Fruit fly (Drosophila melanogaster) whole organism, embryonic: ENCODE data around the gene CG7298.

ENCODE experiments used
- Adf1 ChIP-seq: fragments of 200-800 bp; sonication (Bioruptor generic); IDR thresholded peaks from 2 replicates; pipeline ENCODE4 v1.3.6; 2022; ENCODE audit warnings: missing biosample characterization, missing genetic modification characterization
- Atf3 ChIP-seq: fragments of 200-800 bp; sonication (Bioruptor generic); optimal IDR thresholded peaks from 3 replicates; lab custom pipeline; 2016; ENCODE audit warnings: missing biosample characterization, missing genetic modification characterization
- Atf6 ChIP-seq: fragments of 200-800 bp; sonication (Bioruptor generic); IDR thresholded peaks from 2 replicates; pipeline ENCODE4 v1.3.6; 2022; ENCODE audit warnings: missing biosample characterization, missing genetic modification characterization
- CG12236 ChIP-seq: fragments of 200-800 bp; sonication (Bioruptor generic); optimal IDR thresholded peaks from 2 replicates; lab custom pipeline; 2016; ENCODE audit warnings: missing biosample characterization, missing genetic modification characterization
- CG12769 ChIP-seq: fragments of 200-800 bp; sonication (Bioruptor generic); optimal IDR thresholded peaks from 2 replicates; lab custom pipeline; 2019; ENCODE audit warnings: missing biosample characterization, mild to moderate bottlenecking, missing genetic modification characterization, moderate library complexity
- CG13296 ChIP-seq: fragments of 200-800 bp; sonication (Bioruptor generic); optimal IDR thresholded peaks from 3 replicates; lab custom pipeline; 2018; ENCODE audit warnings: missing biosample characterization, mild to moderate bottlenecking, missing genetic modification characterization
- CG15011 ChIP-seq: fragments of 200-800 bp; sonication (Bioruptor generic); optimal IDR thresholded peaks from 3 replicates; lab custom pipeline; 2018; ENCODE audit warnings: missing biosample characterization, mild to moderate bottlenecking, missing genetic modification characterization
- CG16779 ChIP-seq: fragments of 200-800 bp; sonication (Bioruptor generic); IDR thresholded peaks from 2 replicates; pipeline ENCODE4 v1.3.6; 2022; ENCODE audit warnings: missing biosample characterization, missing genetic modification characterization
- CG1792 ChIP-seq: fragments of 200-800 bp; sonication (Bioruptor generic); optimal IDR thresholded peaks from 2 replicates; lab custom pipeline; 2016; ENCODE audit warnings: missing biosample characterization, missing genetic modification characterization
- CG31224 ChIP-seq: fragments of 200-800 bp; sonication (Bioruptor generic); IDR thresholded peaks from 2 replicates; pipeline ENCODE4 v1.3.6; 2022; ENCODE audit warnings: missing biosample characterization, missing genetic modification characterization
- CG32772 ChIP-seq: fragments of 200-800 bp; sonication (Bioruptor generic); IDR thresholded peaks from 2 replicates; pipeline ENCODE4 v1.3.6; 2022; ENCODE audit warnings: missing biosample characterization, missing genetic modification characterization
- CG33557 ChIP-seq: fragments of 200-800 bp; sonication (Bioruptor generic); optimal IDR thresholded peaks from 2 replicates; lab custom pipeline; 2019; ENCODE audit warnings: missing biosample characterization, mild to moderate bottlenecking, missing genetic modification characterization, moderate library complexity
- CG4820 ChIP-seq: fragments of 200-800 bp; sonication (Bioruptor generic); optimal IDR thresholded peaks from 3 replicates; lab custom pipeline; 2016; ENCODE audit warnings: missing biosample characterization, missing genetic modification characterization
- CG5180 ChIP-seq: fragments of 200-800 bp; sonication (Bioruptor generic); optimal IDR thresholded peaks from 3 replicates; lab custom pipeline; 2017; ENCODE audit warnings: missing biosample characterization, missing genetic modification characterization, mild to moderate bottlenecking, moderate library complexity, missing genetic modification reagents
- CG6175 ChIP-seq: fragments of 200-800 bp; sonication (Bioruptor generic); IDR thresholded peaks from 3 replicates; pipeline ENCODE4 v1.3.6; 2022; ENCODE audit warnings: missing biosample characterization, missing genetic modification characterization
- CG7839 ChIP-seq: fragments of 200-800 bp; sonication (Bioruptor generic); optimal IDR thresholded peaks from 3 replicates; lab custom pipeline; 2018; ENCODE audit warnings: missing biosample characterization, mild to moderate bottlenecking, missing genetic modification characterization, moderate library complexity
- CG8089 ChIP-seq: fragments of 200-800 bp; sonication (Bioruptor generic); optimal IDR thresholded peaks from 3 replicates; lab custom pipeline; 2016; ENCODE audit warnings: missing biosample characterization, missing genetic modification characterization
- Camta ChIP-seq: fragments of 200-800 bp; sonication (Bioruptor generic); optimal IDR thresholded peaks from 2 replicates; lab custom pipeline; 2016; ENCODE audit warnings: missing biosample characterization, missing genetic modification characterization
- CkIIα-i1 ChIP-seq: fragments of 200-800 bp; sonication (Bioruptor generic); IDR thresholded peaks from 2 replicates; pipeline ENCODE4 v1.3.6; 2022; ENCODE audit warnings: missing biosample characterization, missing genetic modification characterization
- D19A ChIP-seq: fragments of 200-800 bp; optimal IDR thresholded peaks from 3 replicates; lab custom pipeline; 2019; ENCODE audit warnings: missing biosample characterization, mild to moderate bottlenecking, missing genetic modification characterization, moderate library complexity
- Dad ChIP-seq: fragments of 200-800 bp; sonication (Bioruptor generic); optimal IDR thresholded peaks from 3 replicates; lab custom pipeline; 2016; ENCODE audit warnings: missing biosample characterization, missing genetic modification characterization
- ERR ChIP-seq: fragments of 200-800 bp; sonication (Bioruptor generic); optimal IDR thresholded peaks from 2 replicates; lab custom pipeline; 2016; ENCODE audit warnings: missing biosample characterization, missing genetic modification characterization
- Ets65A ChIP-seq: fragments of 200-800 bp; sonication (Bioruptor generic); peaks from one replicate; lab custom pipeline; 2016; ENCODE audit warnings: missing biosample characterization, missing genetic modification characterization
- Gsc ChIP-seq: fragments of 200-800 bp; sonication (Bioruptor generic); IDR thresholded peaks from 2 replicates; pipeline ENCODE4 v1.3.6; 2022; ENCODE audit warnings: missing biosample characterization, missing genetic modification characterization
- H2.0 ChIP-seq: fragments of 200-800 bp; sonication (Bioruptor generic); IDR thresholded peaks from 2 replicates; pipeline ENCODE4 v1.3.6; 2022; ENCODE audit warnings: missing biosample characterization, missing genetic modification characterization
- HmgZ ChIP-seq: fragments of 200-800 bp; sonication (Bioruptor generic); optimal IDR thresholded peaks from 2 replicates; lab custom pipeline; 2018; ENCODE audit warnings: missing biosample characterization, mild to moderate bottlenecking, missing genetic modification characterization
- Hr51 ChIP-seq, 2 experiments: fragments of 200-800 bp; sonication (Bioruptor generic); optimal IDR thresholded peaks; 2 replicates in 1 of 2; 3 replicates in 1 of 2; lab custom pipeline; 2016 to 2018; ENCODE audit warnings: missing biosample characterization in 2 of 2, missing genetic modification characterization in 2 of 2, mild to moderate bottlenecking in 1 of 2, moderate library complexity in 1 of 2
- Kr ChIP-seq: fragments of 200-800 bp; sonication (Bioruptor generic); optimal IDR thresholded peaks from 2 replicates; lab custom pipeline; 2017; ENCODE audit warnings: missing biosample characterization, mild to moderate bottlenecking, missing genetic modification characterization
- Med ChIP-seq: fragments of 200-800 bp; sonication (Bioruptor generic); peaks from one replicate; lab custom pipeline; 2016; ENCODE audit warnings: missing biosample characterization, missing genetic modification characterization, mild to moderate bottlenecking, inconsistent platforms, moderate library complexity
- Meics ChIP-seq: fragments of 200-800 bp; sonication (Bioruptor generic); optimal IDR thresholded peaks from 2 replicates; lab custom pipeline; 2017; ENCODE audit warnings: missing biosample characterization, mild to moderate bottlenecking, missing genetic modification characterization
- Ssrp ChIP-seq: fragments of 200-800 bp; sonication (Bioruptor generic); optimal IDR thresholded peaks from 2 replicates; lab custom pipeline; 2018; ENCODE audit warnings: missing biosample characterization, mild to moderate bottlenecking, missing genetic modification characterization, moderate library complexity
- ap ChIP-seq: fragments of 200-800 bp; sonication (Bioruptor generic); IDR thresholded peaks from 2 replicates; pipeline ENCODE4 v1.3.6; 2022; ENCODE audit warnings: missing biosample characterization, missing genetic modification characterization
- ase ChIP-seq: fragments of 200-800 bp; sonication (Bioruptor generic); IDR thresholded peaks from 3 replicates; pipeline ENCODE4 v1.3.6; 2022; ENCODE audit warnings: missing biosample characterization, missing genetic modification characterization
- bab2 ChIP-seq: fragments of 200-800 bp; sonication (Bioruptor generic); optimal IDR thresholded peaks from 2 replicates; lab custom pipeline; 2016; ENCODE audit warnings: missing biosample characterization, missing genetic modification characterization
- da ChIP-seq: fragments of 200-800 bp; sonication (Bioruptor generic); optimal IDR thresholded peaks from 2 replicates; lab custom pipeline; 2016; ENCODE audit warnings: missing biosample characterization, missing genetic modification characterization
- danr ChIP-seq: fragments of 200-800 bp; sonication (Bioruptor generic); IDR thresholded peaks from 2 replicates; pipeline ENCODE4 v1.3.6; 2022; ENCODE audit warnings: missing biosample characterization, missing genetic modification characterization
- dmrt11E ChIP-seq: fragments of 200-800 bp; sonication (Bioruptor generic); optimal IDR thresholded peaks from 3 replicates; lab custom pipeline; 2018; ENCODE audit warnings: missing biosample characterization, mild to moderate bottlenecking, missing genetic modification characterization, moderate library complexity
- esg ChIP-seq: fragments of 200-800 bp; sonication (Bioruptor generic); conservative IDR thresholded peaks from 2 replicates; pipeline ENCODE4 v1.3.6; 2022; ENCODE audit warnings: missing biosample characterization, missing genetic modification characterization
- fru ChIP-seq: fragments of >200 bp; optimal IDR thresholded peaks from 2 replicates; lab custom pipeline; 2017
- gem ChIP-seq: fragments of 200-800 bp; sonication (Bioruptor generic); optimal IDR thresholded peaks from 2 replicates; lab custom pipeline; 2019; ENCODE audit warnings: missing biosample characterization, mild to moderate bottlenecking, missing genetic modification characterization, moderate library complexity
- gt ChIP-seq: fragments of 200-800 bp; sonication (Bioruptor generic); IDR thresholded peaks from 2 replicates; pipeline ENCODE4 v1.3.6; 2022; ENCODE audit warnings: missing biosample characterization, missing genetic modification characterization
- h ChIP-seq: fragments of >200 bp; optimal IDR thresholded peaks from 2 replicates; lab custom pipeline; 2017
- jing ChIP-seq: fragments of 200-800 bp; sonication (Bioruptor generic); optimal IDR thresholded peaks from 2 replicates; lab custom pipeline; 2018; ENCODE audit warnings: missing biosample characterization, mild to moderate bottlenecking, missing genetic modification characterization
- kay ChIP-seq: fragments of 200-800 bp; sonication (Bioruptor generic); optimal IDR thresholded peaks from 2 replicates; lab custom pipeline; 2016; ENCODE audit warnings: missing biosample characterization, missing genetic modification characterization
- mld ChIP-seq: fragments of 200-800 bp; sonication (Bioruptor generic); IDR thresholded peaks from 3 replicates; pipeline ENCODE4 v1.3.6; 2022; ENCODE audit warnings: missing biosample characterization, missing genetic modification characterization; ENCODE audit not compliant: partially characterized antibody
- onecut ChIP-seq: fragments of 200-800 bp; sonication (Bioruptor generic); IDR thresholded peaks from 2 replicates; pipeline ENCODE4 v1.3.6; 2022; ENCODE audit warnings: missing biosample characterization, missing genetic modification characterization
- pan ChIP-seq, 4 experiments: fragments of >200 bp in 3 of 4; fragments of 200-800 bp in 1 of 4; sonication (Bioruptor generic) in 1 of 4; optimal IDR thresholded peaks in 3 of 4; IDR thresholded peaks in 1 of 4; 2 replicates each; pipeline versions ENCODE4 v1.3.6 to Lab custom; 2017 to 2022; ENCODE audit warnings: missing biosample characterization in 2 of 4, missing genetic modification characterization in 2 of 4, mixed read lengths in 1 of 4
- prd ChIP-seq, 3 experiments: fragments of >200 bp in 2 of 3; fragments of 200-800 bp in 1 of 3; sonication (Bioruptor generic) in 1 of 3; optimal IDR thresholded peaks in 2 of 3; IDR thresholded peaks in 1 of 3; 2 replicates in 2 of 3; 3 replicates in 1 of 3; pipeline versions ENCODE4 v1.3.6 to Lab custom; 2017 to 2022; ENCODE audit warnings: missing biosample characterization in 1 of 3, missing genetic modification characterization in 1 of 3
- ranshi ChIP-seq: fragments of 200-800 bp; sonication (Bioruptor generic); IDR thresholded peaks from 2 replicates; pipeline ENCODE4 v1.3.6; 2022; ENCODE audit warnings: missing biosample characterization, missing genetic modification characterization
- row ChIP-seq: fragments of 200-800 bp; sonication (Bioruptor generic); IDR thresholded peaks from 3 replicates; pipeline ENCODE4 v1.3.6; 2022; ENCODE audit warnings: missing biosample characterization, missing genetic modification characterization

Gene CG7298

DNA sequence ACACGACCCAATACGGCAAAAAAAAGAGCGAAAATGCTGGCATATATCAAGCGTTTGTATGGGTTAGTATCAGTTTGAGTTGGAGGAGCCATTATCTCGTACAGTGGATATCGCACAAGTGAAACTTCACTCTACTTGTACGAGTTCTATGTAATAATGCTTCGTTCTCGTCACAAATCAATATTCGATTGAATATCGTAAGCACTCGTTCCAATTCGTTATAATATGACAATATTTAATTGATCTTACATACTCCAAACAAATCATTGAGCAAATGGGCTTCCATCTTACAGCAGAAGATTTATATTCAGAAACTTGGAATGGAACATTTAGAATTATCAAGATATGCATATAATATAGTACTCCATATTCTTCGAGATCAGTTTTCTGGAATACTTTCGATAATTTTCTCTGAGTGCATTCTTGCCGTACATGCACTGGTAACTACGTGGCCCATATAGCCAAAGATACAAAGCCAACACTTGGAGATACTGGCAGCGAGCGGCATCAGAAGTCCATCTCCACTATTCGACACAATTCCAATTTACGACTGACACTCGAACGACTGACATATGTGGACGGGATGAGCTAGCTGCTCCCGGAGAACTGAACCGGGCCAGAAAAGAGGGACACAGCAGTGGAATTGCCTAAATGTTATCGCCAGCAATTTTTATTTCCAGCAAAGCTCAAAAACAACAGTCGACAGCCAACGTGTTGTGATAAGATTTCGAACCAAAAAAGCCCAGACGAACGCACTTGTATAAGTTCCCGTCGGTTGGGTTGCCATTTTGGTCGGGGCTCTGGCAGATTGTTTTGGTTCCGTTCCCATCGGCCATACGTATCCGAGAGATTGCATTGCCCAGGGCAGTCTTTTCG is 10.4 kb downstream of the CG7298 start (continued):
- TF ChIP-seq CG7839 (tag; lab: Kevin White, UChicago) (no peak), Dad (GFP tag; lab: Kevin White, UChicago) (no peak), Ssrp (tag; lab: Kevin White, UChicago) (no peak), CG12769 (tag; lab: Kevin White, UChicago) (peak; percentile 52), ase (GFP tag; lab: Robert Waterston, UW) (no peak), CkIIα-i1 (GFP tag; lab: Robert Waterston, UW) (no peak), Gsc (GFP tag; lab: Robert Waterston, UW) (no peak), row (GFP tag; lab: Robert Waterston, UW) (peak; percentile 27; the same call in 1 of the 3 replicates), fru (lab: Kevin White, UChicago) (no peak), dmrt11E (tag; lab: Kevin White, UChicago) (no peak), CG15011 (no peak), CG32772 (GFP tag; lab: Robert Waterston, UW) (no peak), ap (GFP tag; lab: Robert Waterston, UW) (no peak), gt (GFP tag; lab: Robert Waterston, UW) (no peak), CG33557 (GFP tag; lab: Kevin White, UChicago) (no peak), Med (GFP tag; lab: Kevin White, UChicago) (peak; percentile 57), H2.0 (GFP tag; lab: Robert Waterston, UW) (no peak), CG8089 (GFP tag; lab: Kevin White, UChicago) (no peak), mld (GFP tag; lab: Robert Waterston, UW) (no peak), HmgZ (peak; percentile 40), esg (GFP tag; lab: Robert Waterston, UW) (no peak), Camta (GFP tag; lab: Kevin White, UChicago) (no peak), CG16779 (GFP tag; lab: Robert Waterston, UW) (no peak), ranshi (GFP tag; lab: Robert Waterston, UW) (no peak), CG31224 (GFP tag; lab: Robert Waterston, UW) (no peak), da (GFP tag; lab: Kevin White, UChicago) (no peak), Atf6 (GFP tag; lab: Robert Waterston, UW) (no peak), Hr51 (GFP tag; optimal IDR thresholded peaks at IDR 0.05; lab: Kevin White, UChicago) (peak in 1 of 2 experiments; percentile 6), bab2 (GFP tag; lab: Kevin White, UChicago) (no peak), jing (no peak), CG13296 (GFP tag; lab: Kevin White, UChicago) (no peak), CG5180 (GFP tag; lab: Kevin White, UChicago) (peak; percentile 90), Ets65A (GFP tag; lab: Kevin White, UChicago) (peak; percentile 61), CG12236 (GFP tag; lab: Kevin White, UChicago) (no peak), danr (GFP tag; lab: Robert Waterston, UW) (no peak), h (lab: Kevin White, UChicago) (no peak), Adf1 (no peak), Kr (no peak), CG4820 (GFP tag; lab: Kevin White, UChicago) (no peak), onecut (no peak), ERR (GFP tag; lab: Kevin White, UChicago) (no peak), CG6175 (GFP tag; lab: Robert Waterston, UW) (no peak), Meics (no peak), kay (GFP tag; lab: Kevin White, UChicago) (no peak), gem (tag; lab: Kevin White, UChicago) (peak; percentile 22), pan (optimal IDR thresholded peaks at IDR 0.05; lab: Kevin White, UChicago) (no peak), pan (GFP tag; optimal IDR thresholded peaks at IDR 0.05 in 1 of 2, IDR thresholded peaks at IDR 0.05 in 1 of 2) (peak in 1 of 2 experiments; percentile 30), prd (optimal IDR thresholded peaks at IDR 0.05; lab: Kevin White, UChicago) (no peak), prd (GFP tag; IDR thresholded peaks at IDR 0.05; lab: Robert Waterston, UW) (no peak), CG1792 (GFP tag; lab: Kevin White, UChicago) (no peak), D19A (tag; lab: Kevin White, UChicago) (no peak), Atf3 (GFP tag; lab: Kevin White, UChicago) (no peak)
